Worm (Caenorhabditis elegans): ENCODE measurements around the gene Y61A9LA.1.

ce11 chrV:4575458-4575857 lies 9.7 kb upstream of the Y61A9LA.1 start:
- TF ChIP-seq nhr-11 (tag; optimal IDR thresholded peaks at IDR 0.05) = no peak
- no peak for TF ChIP-seq ama-1 (optimal IDR thresholded peaks at IDR 0.05)
- TF ChIP-seq hlh-15 (tag; optimal IDR thresholded peaks at IDR 0.05) = no peak
- no peak for TF ChIP-seq ceh-14 (tag; optimal IDR thresholded peaks at IDR 0.05)
